Worm (Caenorhabditis elegans) whole organism, L3 larva: ENCODE results near the gene F41E6.12.

Source experiments
- ama-1 ChIP-seq: fragments of 150-350 bp; optimal IDR thresholded peaks from 2 replicates; lab custom pipeline; 2018
- ceh-82 ChIP-seq: fragments of 150-350 bp; optimal IDR thresholded peaks from 2 replicates; lab custom pipeline; 2014; ENCODE audit warnings: missing biosample characterization, missing genetic modification characterization
- egl-27 ChIP-seq: sonication (generic microtip); optimal IDR thresholded peaks from 4 replicates; lab custom pipeline; 2017; ENCODE audit warnings: missing biosample characterization, missing genetic modification reagents, missing genetic modification characterization
- elt-1 ChIP-seq: fragments of 150-350 bp; optimal IDR thresholded peaks from 2 replicates; lab custom pipeline; 2014; ENCODE audit warnings: missing biosample characterization, missing genetic modification characterization
- elt-3 ChIP-seq, 3 experiments: fragments of 150-350 bp in 1 of 3; sonication (generic microtip) in 2 of 3; optimal IDR thresholded peaks; 2 replicates in 2 of 3; 4 replicates in 1 of 3; lab custom pipeline; 2014 to 2017; ENCODE audit warnings: missing biosample characterization in 3 of 3, missing genetic modification characterization in 3 of 3
- nhr-25 ChIP-seq: sonication (generic microtip); optimal IDR thresholded peaks from 2 replicates; lab custom pipeline; 2017; ENCODE audit warnings: missing biosample characterization, missing genetic modification characterization
- nhr-28 ChIP-seq: fragments of 150-350 bp; optimal IDR thresholded peaks from 2 replicates; lab custom pipeline; 2014; ENCODE audit warnings: missing biosample characterization, missing genetic modification characterization
- nhr-76 ChIP-seq: fragments of 150-350 bp; sonication (generic microtip); optimal IDR thresholded peaks from 5 replicates; lab custom pipeline; 2014; ENCODE audit warnings: missing biosample characterization, missing genetic modification characterization
- nhr-77 ChIP-seq: fragments of 150-350 bp; optimal IDR thresholded peaks from 2 replicates; lab custom pipeline; 2014; ENCODE audit warnings: missing biosample characterization, missing genetic modification characterization
- pha-4 ChIP-seq: fragments of 150-350 bp; optimal IDR thresholded peaks from 2 replicates; lab custom pipeline; 2014; ENCODE audit warnings: missing biosample characterization, missing genetic modification reagents, missing genetic modification characterization
- unc-39 ChIP-seq: sonication (generic microtip); optimal IDR thresholded peaks from 4 replicates; lab custom pipeline; 2017; ENCODE audit warnings: missing biosample characterization, missing genetic modification characterization
- ztf-11 ChIP-seq: fragments of 150-350 bp; optimal IDR thresholded peaks from 2 replicates; lab custom pipeline; 2014; ENCODE audit warnings: missing biosample characterization, missing genetic modification characterization
- ztf-4 ChIP-seq: fragments of 150-350 bp; optimal IDR thresholded peaks from 2 replicates; lab custom pipeline; 2014; ENCODE audit warnings: missing biosample characterization, missing genetic modification characterization

DNA sequence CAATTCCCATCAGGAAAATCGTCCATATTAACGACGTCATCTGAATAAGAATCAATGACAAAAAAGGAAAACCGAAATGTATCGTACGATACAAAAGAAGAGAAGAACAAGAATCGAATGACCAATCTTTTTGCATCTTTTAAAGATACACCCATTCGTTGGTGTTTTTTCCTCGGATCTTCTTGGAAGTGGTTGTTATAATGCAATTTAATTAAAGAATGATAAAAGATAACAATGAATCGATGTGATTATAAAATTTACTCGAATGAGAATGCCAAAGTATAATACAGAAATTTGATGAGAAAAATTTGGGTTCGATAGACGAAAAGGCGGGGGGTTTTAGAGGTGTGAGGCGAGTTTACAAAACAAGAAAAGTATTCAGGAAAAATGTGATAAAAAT lies at the start of gene F41E6.12:
- TF ChIP-seq nhr-76 (tag; lab: Kevin White, UChicago) (no peak), ceh-82 (tag; lab: Kevin White, UChicago) (no peak), pha-4 (tag; lab: Kevin White, UChicago) (no peak), ama-1 (lab: Kevin White, UChicago) (no peak), elt-1 (tag; lab: Kevin White, UChicago) (no peak), nhr-25 (no peak), ztf-11 (tag; lab: Kevin White, UChicago) (no peak), unc-39 (tag; lab: Kevin White, UChicago) (no peak), egl-27 (tag; lab: Kevin White, UChicago) (no peak), ztf-4 (tag; lab: Kevin White, UChicago) (no peak), nhr-28 (tag; lab: Kevin White, UChicago) (no peak), elt-3 (tag; optimal IDR thresholded peaks at IDR 0.05; lab: Kevin White, UChicago) (no peak), nhr-77 (tag; lab: Kevin White, UChicago) (no peak)
